Worm (Caenorhabditis elegans) whole organism, midembryonic: ENCODE data around the gene C31G12.1.

ENCODE experiments used
- T22C8.4 ChIP-seq: fragments of 200-800 bp; sonication (Bioruptor generic); IDR thresholded peaks from 2 replicates; pipeline ENCODE4 v1.3.6; 2022; ENCODE audit warnings: missing genetic modification characterization, missing compliant biosample characterization
- cog-1 ChIP-seq: sonication (generic microtip); optimal IDR thresholded peaks from 2 replicates; lab custom pipeline; 2016; ENCODE audit warnings: missing genetic modification characterization, missing compliant biosample characterization
- klf-2 ChIP-seq: fragments of 200-800 bp; sonication (Bioruptor generic); conservative IDR thresholded peaks from 2 replicates; pipeline ENCODE4 v1.3.6; 2022; ENCODE audit warnings: missing genetic modification reagents, missing genetic modification characterization, missing compliant biosample characterization
- ref-1 ChIP-seq: fragments of 200-800 bp; sonication (Bioruptor generic); conservative IDR thresholded peaks from 2 replicates; pipeline ENCODE4 v1.3.6; 2022; ENCODE audit warnings: missing genetic modification reagents, missing genetic modification characterization, missing compliant biosample characterization
- ztf-23 ChIP-seq: fragments of 200-800 bp; sonication (Bioruptor generic); IDR thresholded peaks from 2 replicates; pipeline ENCODE4 v1.3.6; 2022; ENCODE audit warnings: missing genetic modification reagents, missing genetic modification characterization, missing compliant biosample characterization
- ztf-29 ChIP-seq: fragments of 200-800 bp; sonication (Bioruptor generic); IDR thresholded peaks from 2 replicates; pipeline ENCODE4 v1.3.6; 2022; ENCODE audit warnings: missing genetic modification reagents, missing genetic modification characterization, missing compliant biosample characterization

DNA sequence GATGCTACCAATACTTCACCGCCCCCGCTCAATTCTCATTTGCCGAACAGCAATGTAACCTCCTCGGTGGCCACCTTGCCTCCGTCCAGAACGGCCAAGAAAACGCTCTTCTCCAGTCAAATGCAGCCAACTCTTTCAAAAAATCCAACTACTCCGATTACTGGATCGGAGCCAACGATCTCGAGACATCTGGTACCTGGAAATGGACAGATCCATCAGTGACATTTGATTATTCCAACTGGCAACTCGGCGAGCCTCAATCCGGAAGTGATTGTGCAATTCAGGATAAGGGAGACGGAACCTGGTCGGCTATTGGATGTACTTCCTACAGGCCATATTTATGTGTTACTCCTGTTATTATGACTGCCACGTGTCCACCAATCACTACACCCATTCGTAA is 21.6 kb upstream of the C31G12.1 start:
- TF ChIP-seq cog-1 (no peak), ztf-23 (no peak), ref-1 (no peak), T22C8.4 (GFP tag; lab: Robert Waterston, UW) (no peak), klf-2 (GFP tag; lab: Robert Waterston, UW) (no peak), ztf-29 (GFP tag; lab: Robert Waterston, UW) (no peak)
